Worm (Caenorhabditis elegans): ENCODE measurements around the gene glb-20.

Gene glb-20

ce11 chrX:13578483-13578882 lies 22.5 kb upstream of the glb-20 start, which contains the start of gene F54B11.11:
Gene F54B11.11, plus strand, starts transcription at chrX:13578783.
- TF ChIP-seq pqm-1 (tag; optimal IDR thresholded peaks at IDR 0.05) (peak; percentile 10), lsy-12 (tag; optimal IDR thresholded peaks at IDR 0.05) (no peak), pha-4 (tag; optimal IDR thresholded peaks at IDR 0.05) (no peak), mdl-1 (tag; optimal IDR thresholded peaks at IDR 0.05) (no peak), nhr-77 (tag; optimal IDR thresholded peaks at IDR 0.05) (no peak), nhr-12 (tag; optimal IDR thresholded peaks at IDR 0.05) (no peak), elt-3 (tag; optimal IDR thresholded peaks at IDR 0.05) (no peak), egl-27 (tag; optimal IDR thresholded peaks at IDR 0.05) (no peak), nhr-11 (tag; optimal IDR thresholded peaks at IDR 0.05) (no peak), aly-2 (tag; optimal IDR thresholded peaks at IDR 0.05) (no peak), elt-2 (tag; optimal IDR thresholded peaks at IDR 0.05) (peak; percentile 21)

ce11 chrX:13574029-13574428 lies 18.1 kb upstream of the glb-20 start:
- no peak for TF ChIP-seq lin-15B (tag; optimal IDR thresholded peaks at IDR 0.05)
- no peak for TF ChIP-seq daf-12 (tag; optimal IDR thresholded peaks at IDR 0.05)
- TF ChIP-seq nfya-1 (tag; optimal IDR thresholded peaks at IDR 0.05; ENCODE audit: insufficient read depth), result no peak
- no peak for TF ChIP-seq lin-39 (tag; optimal IDR thresholded peaks at IDR 0.05)
- no peak for TF ChIP-seq aly-2 (tag; optimal IDR thresholded peaks at IDR 0.05)
- TF ChIP-seq tbx-2 (tag; optimal IDR thresholded peaks at IDR 0.05), result no peak
- TF ChIP-seq ceh-82 (tag; optimal IDR thresholded peaks at IDR 0.05), result no peak
- no peak for TF ChIP-seq unc-39 (tag; optimal IDR thresholded peaks at IDR 0.05)

- TF ChIP-seq ZK546.5 (tag; optimal IDR thresholded peaks at IDR 0.05) (no peak), nhr-12 (tag; optimal IDR thresholded peaks at IDR 0.05) (no peak), ceh-9 (tag; optimal IDR thresholded peaks at IDR 0.05) (no peak), nhr-237 (tag; optimal IDR thresholded peaks at IDR 0.05) (no peak), jun-1 (tag; optimal IDR thresholded peaks at IDR 0.05) (no peak), lin-39 (tag; optimal IDR thresholded peaks at IDR 0.05) (no peak), pha-4 (tag; optimal IDR thresholded peaks at IDR 0.05) (no peak), snpc-4 (tag; optimal IDR thresholded peaks at IDR 0.05) (no peak), mml-1 (tag; optimal IDR thresholded peaks at IDR 0.05) (no peak), ztf-11 (tag; optimal IDR thresholded peaks at IDR 0.05) (no peak), fkh-2 (tag; optimal IDR thresholded peaks at IDR 0.05) (no peak), eor-1 (tag; optimal IDR thresholded peaks at IDR 0.05) (no peak), nfya-1 (tag; optimal IDR thresholded peaks at IDR 0.05; ENCODE audit: insufficient read depth) (no peak), nhr-11 (tag; optimal IDR thresholded peaks at IDR 0.05) (no peak), skn-1 (tag; optimal IDR thresholded peaks at IDR 0.05) (no peak), elt-3 (tag; optimal IDR thresholded peaks at IDR 0.05) (no peak), pqm-1 (tag; optimal IDR thresholded peaks at IDR 0.05) (no peak)
Observed at ce11 chrX:13569854-13570253, 13.9 kb upstream of the glb-20 start, which contains the start of gene R01E6.7. Gene R01E6.7, minus strand, starts transcription at chrX:13569954.

- TF ChIP-seq mml-1 (tag; optimal IDR thresholded peaks at IDR 0.05), result no peak
Observed at ce11 chrX:13566436-13566835, 10.5 kb upstream of the glb-20 start, which contains the start of gene R01E6.2. Gene R01E6.2, minus strand, starts transcription at chrX:13566536.

- TF ChIP-seq nfya-1 (tag; optimal IDR thresholded peaks at IDR 0.05; ENCODE audit: insufficient read depth) (no peak), unc-62 (GFP tag; optimal IDR thresholded peaks at IDR 0.05) (no peak), pha-4 (tag; optimal IDR thresholded peaks at IDR 0.05) (no peak), nhr-11 (tag; optimal IDR thresholded peaks at IDR 0.05) (no peak), elt-2 (tag; optimal IDR thresholded peaks at IDR 0.05) (no peak), aly-2 (tag; optimal IDR thresholded peaks at IDR 0.05) (no peak), ceh-28 (tag; optimal IDR thresholded peaks at IDR 0.05) (no peak), nhr-28 (tag; optimal IDR thresholded peaks at IDR 0.05) (no peak), ZK546.5 (tag; optimal IDR thresholded peaks at IDR 0.05) (no peak), lin-39 (tag; optimal IDR thresholded peaks at IDR 0.05) (no peak), nhr-23 (tag; optimal IDR thresholded peaks at IDR 0.05) (no peak), egl-5 (tag; optimal IDR thresholded peaks at IDR 0.05) (no peak), ama-1 (optimal IDR thresholded peaks at IDR 0.05) (no peak), mdl-1 (tag; optimal IDR thresholded peaks at IDR 0.05) (no peak), mml-1 (tag; optimal IDR thresholded peaks at IDR 0.05) (no peak), sea-2 (GFP tag; optimal IDR thresholded peaks at IDR 0.05) (no peak), jun-1 (tag; optimal IDR thresholded peaks at IDR 0.05) (no peak), zag-1 (tag; optimal IDR thresholded peaks at IDR 0.05) (no peak), lsy-12 (tag; optimal IDR thresholded peaks at IDR 0.05) (no peak), elt-1 (tag; optimal IDR thresholded peaks at IDR 0.05) (no peak)
Observed at ce11 chrX:13561954-13562353, 6.0 kb upstream of the glb-20 start.
